Fruit fly (Drosophila melanogaster) whole organism, embryonic: ENCODE measurements around the gene LysD.

Experiments used
- CG10654 ChIP-seq: fragments of 200-800 bp; sonication (Bioruptor generic); optimal IDR thresholded peaks from 2 replicates; lab custom pipeline; 2016; ENCODE audit warnings: missing biosample characterization, missing genetic modification characterization
- CG16815 ChIP-seq: fragments of 200-800 bp; sonication (Bioruptor generic); optimal IDR thresholded peaks from 3 replicates; lab custom pipeline; 2017; ENCODE audit warnings: missing biosample characterization, mild to moderate bottlenecking, missing genetic modification characterization
- CG34376 ChIP-seq: fragments of 200-800 bp; sonication (Bioruptor generic); optimal IDR thresholded peaks from 2 replicates; lab custom pipeline; 2018; ENCODE audit warnings: missing biosample characterization, mild to moderate bottlenecking, missing genetic modification characterization
- MBD-R2 ChIP-seq: fragments of 200-800 bp; sonication (Bioruptor generic); IDR thresholded peaks from 2 replicates; pipeline ENCODE4 v1.3.6; 2022; ENCODE audit warnings: missing biosample characterization, missing genetic modification characterization
- abd-A ChIP-seq: fragments of 200-800 bp; sonication (Bioruptor generic); optimal IDR thresholded peaks from 3 replicates; lab custom pipeline; 2019; ENCODE audit warnings: missing biosample characterization, mild to moderate bottlenecking, missing genetic modification characterization, moderate library complexity
- cas ChIP-seq: fragments of 200-800 bp; sonication (Bioruptor generic); IDR thresholded peaks from 2 replicates; pipeline ENCODE4 v1.3.6; 2022; ENCODE audit warnings: missing biosample characterization, missing genetic modification characterization
- fd96Cb ChIP-seq: fragments of 200-800 bp; sonication (Bioruptor generic); optimal IDR thresholded peaks from 2 replicates; lab custom pipeline; 2018; ENCODE audit warnings: missing biosample characterization, mild to moderate bottlenecking, missing genetic modification characterization, moderate library complexity
- lab ChIP-seq: fragments of 200-800 bp; sonication (Bioruptor generic); optimal IDR thresholded peaks from 3 replicates; lab custom pipeline; 2017; ENCODE audit warnings: missing biosample characterization, missing genetic modification characterization, mild to moderate bottlenecking, moderate library complexity, missing genetic modification reagents

- no peak for TF ChIP-seq CG10654 (GFP tag; lab: Kevin White, UChicago)
- TF ChIP-seq lab (GFP tag; lab: Kevin White, UChicago) = no peak
- TF ChIP-seq cas (GFP tag; lab: Robert Waterston, UW) = no peak
- no peak for TF ChIP-seq CG16815
- no peak for TF ChIP-seq fd96Cb (tag; lab: Kevin White, UChicago)
- TF ChIP-seq abd-A (tag; lab: Kevin White, UChicago) = no peak
- TF ChIP-seq MBD-R2 (GFP tag; lab: Robert Waterston, UW) = no peak
- no peak for TF ChIP-seq CG34376 (GFP tag; lab: Kevin White, UChicago)
Observed at dm6 chr3L:1195202-1195601, 15.8 kb downstream of the LysD start, which contains the start of gene LysX.
